In genomic region chr2L:16601515-16602026, dm6 we compare ENCODE assay signal across 1 fruit fly cellular context.
TF ChIP-seq lines count a peak whose summit lies in the region.

No protein-coding gene starts in this region.

TF ChIP-seq in whole organism, embryonic, 481 proteins besides CTCF, POLR2A, EP300 and RAD21 (continued from another document):
- TF ChIP-seq CG15696 (tag; optimal IDR thresholded peaks at IDR 0.05; lab: Kevin White, UChicago) (no peak), hb (GFP tag; IDR thresholded peaks at IDR 0.05; lab: Robert Waterston, UW; ENCODE audit: partially characterized antibody) (no peak), CG9215 (GFP tag; IDR thresholded peaks at IDR 0.05; lab: Robert Waterston, UW) (no peak), Deaf1 (tag; optimal IDR thresholded peaks at IDR 0.05; lab: Kevin White, UChicago) (peak; percentile 100), CG18262 (tag; optimal IDR thresholded peaks at IDR 0.05; lab: Kevin White, UChicago) (no peak), H15 (GFP tag; IDR thresholded peaks at IDR 0.05; lab: Robert Waterston, UW) (no peak), Hmr (GFP tag; optimal IDR thresholded peaks at IDR 0.05; lab: Kevin White, UChicago) (peak; percentile 22), cad (GFP tag; optimal IDR thresholded peaks at IDR 0.05; lab: Kevin White, UChicago) (peak; percentile 77), CG11504 (tag; optimal IDR thresholded peaks at IDR 0.05; lab: Kevin White, UChicago) (no peak), Oli (tag; optimal IDR thresholded peaks at IDR 0.05; lab: Kevin White, UChicago) (no peak), shn (GFP tag; optimal IDR thresholded peaks at IDR 0.05; lab: Kevin White, UChicago) (peak; percentile 34), fd96Cb (tag; optimal IDR thresholded peaks at IDR 0.05; lab: Kevin White, UChicago) (no peak), CG4424 (GFP tag; optimal IDR thresholded peaks at IDR 0.05; lab: Kevin White, UChicago) (no peak), tx (GFP tag; optimal IDR thresholded peaks at IDR 0.05; lab: Kevin White, UChicago) (no peak), h (optimal IDR thresholded peaks at IDR 0.05; lab: Kevin White, UChicago) (no peak), CG9797 (GFP tag; optimal IDR thresholded peaks at IDR 0.05; lab: Kevin White, UChicago) (no peak), CG1233 (GFP tag; optimal IDR thresholded peaks at IDR 0.05; lab: Kevin White, UChicago) (peak; percentile 6), CG8388 (GFP tag; optimal IDR thresholded peaks at IDR 0.05; lab: Kevin White, UChicago) (no peak), unc-4 (GFP tag; IDR thresholded peaks at IDR 0.05; lab: Robert Waterston, UW; ENCODE audit: partially characterized antibody) (no peak; the same call in 1 of the 2 replicates), grn (GFP tag; optimal IDR thresholded peaks at IDR 0.05; lab: Kevin White, UChicago) (peak; percentile 26), CG9437 (GFP tag; optimal IDR thresholded peaks at IDR 0.05; lab: Kevin White, UChicago) (no peak), Gug (GFP tag; IDR thresholded peaks at IDR 0.05; lab: Robert Waterston, UW) (0 out of 4 replicates have a peak, but pooled peaks have one; percentile 10), ash1 (GFP tag; optimal IDR thresholded peaks at IDR 0.05; lab: Kevin White, UChicago) (peak; percentile 52), sob (GFP tag; IDR thresholded peaks at IDR 0.05; lab: Robert Waterston, UW) (no peak; the same call in 1 of the 2 replicates), Xrp1 (GFP tag; IDR thresholded peaks at IDR 0.05; lab: Robert Waterston, UW) (no peak), jigr1 (GFP tag; IDR thresholded peaks at IDR 0.05; lab: Robert Waterston, UW) (no peak), CG2875 (GFP tag; optimal IDR thresholded peaks at IDR 0.05; lab: Kevin White, UChicago) (no peak), cas (GFP tag; IDR thresholded peaks at IDR 0.05; lab: Robert Waterston, UW) (peak; percentile 25; the same call in 1 of the 2 replicates), HLH4C (GFP tag; IDR thresholded peaks at IDR 0.05; lab: Robert Waterston, UW; ENCODE audit: partially characterized antibody) (no peak), Rfx (GFP tag; IDR thresholded peaks at IDR 0.05; lab: Robert Waterston, UW) (no peak; the same call in 1 of the 2 replicates), Kr (GFP tag; optimal IDR thresholded peaks at IDR 0.05; lab: Kevin White, UChicago) (no peak), kah (GFP tag; optimal IDR thresholded peaks at IDR 0.05; lab: Kevin White, UChicago) (peak; percentile 1), bowl (GFP tag; IDR thresholded peaks at IDR 0.05; lab: Robert Waterston, UW) (no peak), CG4854 (GFP tag; optimal IDR thresholded peaks at IDR 0.05; lab: Kevin White, UChicago) (no peak), gfzf (GFP tag; optimal IDR thresholded peaks at IDR 0.05; lab: Kevin White, UChicago) (no peak), Six4 (GFP tag; optimal IDR thresholded peaks at IDR 0.05; lab: Kevin White, UChicago) (no peak), bcd (GFP tag; optimal IDR thresholded peaks at IDR 0.05; lab: Kevin White, UChicago) (no peak), en (GFP tag; optimal IDR thresholded peaks at IDR 0.05; lab: Kevin White, UChicago) (no peak), fu2 (GFP tag; optimal IDR thresholded peaks at IDR 0.05; lab: Kevin White, UChicago) (no peak), CG8089 (GFP tag; optimal IDR thresholded peaks at IDR 0.05; lab: Kevin White, UChicago) (no peak), dimm (GFP tag; IDR thresholded peaks at IDR 0.05; lab: Robert Waterston, UW) (no peak), slp2 (GFP tag; optimal IDR thresholded peaks at IDR 0.05; lab: Kevin White, UChicago) (no peak), CG12391 (tag; optimal IDR thresholded peaks at IDR 0.05; lab: Kevin White, UChicago) (no peak), CG1024 (GFP tag; IDR thresholded peaks at IDR 0.05; lab: Robert Waterston, UW) (peak; percentile 13; the same call in 1 of the 2 replicates), Nf-YB (GFP tag; optimal IDR thresholded peaks at IDR 0.05; lab: Kevin White, UChicago) (peak; percentile 66), zf30C (GFP tag; optimal IDR thresholded peaks at IDR 0.05; lab: Kevin White, UChicago) (peak; percentile 78), gcm2 (GFP tag; optimal IDR thresholded peaks at IDR 0.05; lab: Kevin White, UChicago) (no peak), otp (GFP tag; IDR thresholded peaks at IDR 0.05; lab: Robert Waterston, UW) (no peak), tio (GFP tag; optimal IDR thresholded peaks at IDR 0.05; lab: Kevin White, UChicago) (no peak), Sox102F (GFP tag; optimal IDR thresholded peaks at IDR 0.05; lab: Kevin White, UChicago) (no peak), CG2199 (GFP tag; IDR thresholded peaks at IDR 0.05; lab: Robert Waterston, UW) (peak; percentile 94; the same call in 2 of the 3 replicates), CG6175 (GFP tag; IDR thresholded peaks at IDR 0.05; lab: Robert Waterston, UW) (no peak; the same call in 2 of the 3 replicates), CG2120 (GFP tag; optimal IDR thresholded peaks at IDR 0.05; lab: Kevin White, UChicago) (no peak), CG10979 (tag; optimal IDR thresholded peaks at IDR 0.05; lab: Kevin White, UChicago) (no peak), CG17829 (tag; optimal IDR thresholded peaks at IDR 0.05; lab: Kevin White, UChicago) (peak; percentile 51), Med (GFP tag; lab: Kevin White, UChicago) (peak; percentile 94), Side (GFP tag; optimal IDR thresholded peaks at IDR 0.05; lab: Kevin White, UChicago) (peak; percentile 17), CG15479 (GFP tag; optimal IDR thresholded peaks at IDR 0.05; lab: Kevin White, UChicago) (no peak), CG17912 (GFP tag; optimal IDR thresholded peaks at IDR 0.05; lab: Kevin White, UChicago) (peak; percentile 14), sens-2 (GFP tag; IDR thresholded peaks at IDR 0.05; lab: Robert Waterston, UW) (no peak), chm (GFP tag; IDR thresholded peaks at IDR 0.05; lab: Robert Waterston, UW) (peak; percentile 84), tin (GFP tag; optimal IDR thresholded peaks at IDR 0.05; lab: Kevin White, UChicago) (no peak), ham (GFP tag; IDR thresholded peaks at IDR 0.05; lab: Robert Waterston, UW) (no peak), pum (GFP tag; optimal IDR thresholded peaks at IDR 0.05; lab: Kevin White, UChicago) (no peak), dmrt11E (tag; optimal IDR thresholded peaks at IDR 0.05; lab: Kevin White, UChicago) (no peak), slou (GFP tag; optimal IDR thresholded peaks at IDR 0.05; lab: Kevin White, UChicago) (no peak), CG11696 (GFP tag; IDR thresholded peaks at IDR 0.05; lab: Robert Waterston, UW) (no peak), CG1529 (GFP tag; optimal IDR thresholded peaks at IDR 0.05; lab: Kevin White, UChicago) (no peak), zen (tag; optimal IDR thresholded peaks at IDR 0.05; lab: Kevin White, UChicago) (no peak), fd102C (GFP tag; optimal IDR thresholded peaks at IDR 0.05; lab: Kevin White, UChicago) (no peak), al (GFP tag; IDR thresholded peaks at IDR 0.05; lab: Robert Waterston, UW) (no peak), CG12659 (GFP tag; optimal IDR thresholded peaks at IDR 0.05; lab: Kevin White, UChicago) (no peak), Sry-β (GFP tag; optimal IDR thresholded peaks at IDR 0.05; lab: Kevin White, UChicago) (no peak), Asciz (GFP tag; optimal IDR thresholded peaks at IDR 0.05; lab: Kevin White, UChicago) (no peak), aop (GFP tag; IDR thresholded peaks at IDR 0.05; lab: Robert Waterston, UW) (no peak; the same call in 1 of the 2 replicates), CG17186 (GFP tag; optimal IDR thresholded peaks at IDR 0.05; lab: Kevin White, UChicago) (no peak), Spps (tag; optimal IDR thresholded peaks at IDR 0.05; lab: Kevin White, UChicago) (no peak), mld (GFP tag; IDR thresholded peaks at IDR 0.05; lab: Robert Waterston, UW; ENCODE audit: partially characterized antibody) (no peak), CG10565 (GFP tag; optimal IDR thresholded peaks at IDR 0.05; lab: Kevin White, UChicago) (no peak), ind (GFP tag; optimal IDR thresholded peaks at IDR 0.05; lab: Kevin White, UChicago) (no peak), org-1 (GFP tag; optimal IDR thresholded peaks at IDR 0.05; lab: Kevin White, UChicago) (no peak), her (GFP tag; optimal IDR thresholded peaks at IDR 0.05; lab: Kevin White, UChicago) (peak; percentile 67), Doc3 (GFP tag; IDR thresholded peaks at IDR 0.05; lab: Robert Waterston, UW; ENCODE audit: partially characterized antibody) (no peak), NK7.1 (GFP tag; optimal IDR thresholded peaks at IDR 0.05; lab: Kevin White, UChicago) (no peak), scrt (GFP tag; optimal IDR thresholded peaks at IDR 0.05; lab: Kevin White, UChicago) (peak; percentile 44), CG17361 (GFP tag; IDR thresholded peaks at IDR 0.05; lab: Robert Waterston, UW) (no peak), CG13775 (GFP tag; optimal IDR thresholded peaks at IDR 0.05; lab: Kevin White, UChicago) (no peak), Aef1 (GFP tag; IDR thresholded peaks at IDR 0.05; lab: Robert Waterston, UW) (no peak), BtbVII (GFP tag; optimal IDR thresholded peaks at IDR 0.05; lab: Kevin White, UChicago) (no peak), CG14014 (GFP tag; IDR thresholded peaks at IDR 0.05; lab: Robert Waterston, UW) (no peak), Sry-δ (GFP tag; optimal IDR thresholded peaks at IDR 0.05; lab: Kevin White, UChicago) (no peak), Fer2 (tag; optimal IDR thresholded peaks at IDR 0.05; lab: Kevin White, UChicago) (no peak), tup (GFP tag; optimal IDR thresholded peaks at IDR 0.05; lab: Kevin White, UChicago) (no peak), CG8944 (GFP tag; optimal IDR thresholded peaks at IDR 0.05; lab: Kevin White, UChicago) (no peak), Adf1 (GFP tag; IDR thresholded peaks at IDR 0.05; lab: Robert Waterston, UW) (peak; percentile 81), CG2712 (tag; optimal IDR thresholded peaks at IDR 0.05; lab: Kevin White, UChicago) (no peak), CG6272 (GFP tag; IDR thresholded peaks at IDR 0.05; lab: Robert Waterston, UW) (no peak), Mad (GFP tag; optimal IDR thresholded peaks at IDR 0.05; lab: Kevin White, UChicago) (no peak), pb (GFP tag; optimal IDR thresholded peaks at IDR 0.05; lab: Kevin White, UChicago) (no peak), CG13296 (GFP tag; optimal IDR thresholded peaks at IDR 0.05; lab: Kevin White, UChicago) (peak; percentile 41), CG18011 (GFP tag; optimal IDR thresholded peaks at IDR 0.05; lab: Kevin White, UChicago) (no peak), CG9727 (GFP tag; optimal IDR thresholded peaks at IDR 0.05; lab: Kevin White, UChicago) (no peak), MESR4 (GFP tag; optimal IDR thresholded peaks at IDR 0.05; lab: Kevin White, UChicago) (no peak), klu (GFP tag; IDR thresholded peaks at IDR 0.05; lab: Robert Waterston, UW) (no peak)
